Worm (Caenorhabditis elegans) whole organism, midembryonic: Measurements from ENCODE around the gene Y26E6A.3.

Source experiments
- T22C8.4 ChIP-seq: fragments of 200-800 bp; sonication (Bioruptor generic); IDR thresholded peaks from 2 replicates; pipeline ENCODE4 v1.3.6; 2022; ENCODE audit warnings: missing genetic modification characterization, missing compliant biosample characterization
- cog-1 ChIP-seq: sonication (generic microtip); optimal IDR thresholded peaks from 2 replicates; lab custom pipeline; 2016; ENCODE audit warnings: missing genetic modification characterization, missing compliant biosample characterization
- flt-1 ChIP-seq: fragments of 200-800 bp; sonication (Bioruptor generic); IDR thresholded peaks from 2 replicates; pipeline ENCODE4 v1.3.6; 2022; ENCODE audit warnings: missing genetic modification characterization, missing compliant biosample characterization
- klf-2 ChIP-seq: fragments of 200-800 bp; sonication (Bioruptor generic); conservative IDR thresholded peaks from 2 replicates; pipeline ENCODE4 v1.3.6; 2022; ENCODE audit warnings: missing genetic modification reagents, missing genetic modification characterization, missing compliant biosample characterization
- med-1 ChIP-seq: sonication (generic microtip); optimal IDR thresholded peaks from 2 replicates; lab custom pipeline; 2017; ENCODE audit warnings: missing genetic modification characterization, mild to moderate bottlenecking, missing compliant biosample characterization, antibody characterized with exemption, missing genetic modification reagents; ENCODE audit not compliant: insufficient read depth
- ref-1 ChIP-seq: fragments of 200-800 bp; sonication (Bioruptor generic); conservative IDR thresholded peaks from 2 replicates; pipeline ENCODE4 v1.3.6; 2022; ENCODE audit warnings: missing genetic modification reagents, missing genetic modification characterization, missing compliant biosample characterization
- tab-1 ChIP-seq: fragments of 200-800 bp; sonication (Bioruptor generic); IDR thresholded peaks from 2 replicates; pipeline ENCODE4 v1.3.6; 2022; ENCODE audit warnings: missing genetic modification characterization, missing compliant biosample characterization
- ztf-23 ChIP-seq: fragments of 200-800 bp; sonication (Bioruptor generic); IDR thresholded peaks from 2 replicates; pipeline ENCODE4 v1.3.6; 2022; ENCODE audit warnings: missing genetic modification reagents, missing genetic modification characterization, missing compliant biosample characterization
- ztf-29 ChIP-seq: fragments of 200-800 bp; sonication (Bioruptor generic); IDR thresholded peaks from 2 replicates; pipeline ENCODE4 v1.3.6; 2022; ENCODE audit warnings: missing genetic modification reagents, missing genetic modification characterization, missing compliant biosample characterization

DNA sequence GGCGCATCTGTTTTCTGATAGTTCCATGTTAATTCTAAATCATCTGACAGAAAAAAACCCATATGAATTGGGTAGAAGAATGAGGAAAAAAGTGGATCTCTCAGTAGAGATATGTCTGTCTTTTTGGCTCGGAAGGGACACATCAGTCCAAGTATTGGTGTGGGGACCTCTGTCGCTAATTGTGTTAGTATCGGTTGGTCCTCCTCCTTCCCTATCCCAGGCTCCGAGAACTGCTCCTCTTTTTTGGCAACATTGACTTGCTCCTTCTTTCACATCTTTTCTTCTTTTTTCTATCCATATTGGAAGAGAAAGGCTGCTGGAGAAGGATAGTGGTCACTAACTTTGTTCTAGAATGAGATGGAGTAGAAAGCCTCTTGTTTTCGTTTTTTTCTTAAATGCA lies 33.8 kb downstream of the Y26E6A.3 start:
- TF ChIP-seq flt-1 (GFP tag; lab: Robert Waterston, UW) = no peak
- TF ChIP-seq tab-1 (GFP tag; lab: Robert Waterston, UW) = no peak
- no peak for TF ChIP-seq ref-1 (GFP tag; lab: Robert Waterston, UW)
- TF ChIP-seq med-1 = no peak
- no peak for TF ChIP-seq ztf-23 (GFP tag; lab: Robert Waterston, UW)
- TF ChIP-seq klf-2 = no peak
- no peak for TF ChIP-seq cog-1
- TF ChIP-seq T22C8.4 = no peak
- TF ChIP-seq ztf-29 (GFP tag; lab: Robert Waterston, UW) = no peak
